Worm (Caenorhabditis elegans): ENCODE measurements around the gene arc-1.

DNA sequence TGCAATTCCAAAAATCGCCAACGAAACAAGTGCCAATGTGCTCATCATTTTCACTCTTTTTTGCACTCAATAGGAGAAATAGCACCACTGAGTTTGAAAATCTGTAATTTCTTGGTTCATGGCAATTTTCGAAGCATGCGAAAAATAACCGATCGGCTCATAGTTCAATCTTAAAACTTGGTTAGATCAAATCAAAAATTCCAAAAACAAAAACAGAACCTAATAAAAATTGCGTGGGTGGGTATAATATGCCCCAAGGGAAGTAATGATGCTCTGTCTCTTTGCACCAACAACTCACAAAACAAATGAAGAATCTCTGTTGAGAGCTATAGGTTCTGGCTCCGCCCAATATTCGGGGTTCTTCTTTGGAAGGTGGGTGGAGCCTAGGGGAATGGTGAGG lies 17.1 kb downstream of the arc-1 start, which contains the start of gene nlp-11:
- no peak for TF ChIP-seq ref-1 (GFP tag; conservative IDR thresholded peaks at IDR 0.05)
- TF ChIP-seq flt-1 (GFP tag; IDR thresholded peaks at IDR 0.05): no peak
